Fruit fly (Drosophila melanogaster): ENCODE measurements around the gene Ir85a.

The Ir85a gene

DNA sequence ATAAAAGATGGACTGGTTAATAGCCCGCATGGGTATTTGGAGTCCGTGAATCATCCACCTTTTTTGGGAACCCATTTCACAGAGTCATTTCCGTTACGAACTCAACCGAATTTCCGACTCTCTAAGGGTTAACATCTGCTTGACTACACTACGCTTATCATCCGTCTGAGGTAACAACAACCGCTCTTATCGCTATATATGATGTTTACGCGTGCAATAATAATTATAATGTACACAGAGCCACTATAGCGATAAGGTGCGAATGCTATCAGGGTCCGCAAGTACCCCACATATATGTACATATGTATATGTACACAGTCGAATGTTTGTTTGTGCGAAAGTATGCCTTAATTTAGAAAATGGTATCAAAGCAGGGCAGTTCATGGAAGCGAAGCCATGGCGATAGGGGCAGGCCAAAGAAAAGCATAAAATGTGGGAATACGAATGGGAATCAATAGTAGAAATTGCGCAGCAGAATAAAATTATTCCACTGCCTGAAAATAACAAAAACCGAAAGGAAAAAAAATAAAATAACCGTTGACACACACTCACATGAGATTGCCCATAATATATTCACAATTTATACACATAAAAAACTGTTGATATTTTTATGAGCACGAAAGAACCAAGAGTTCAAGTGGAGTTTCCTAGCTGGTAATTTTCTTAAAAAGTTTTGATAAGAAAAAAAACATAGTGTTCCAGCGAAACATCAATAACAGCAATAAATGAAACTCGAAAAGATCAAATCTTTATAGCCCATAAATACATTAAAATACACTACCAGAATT lies 16.1 kb downstream of the Ir85a start:
- TF ChIP-seq dl (GFP tag; optimal IDR thresholded peaks at IDR 0.05; ENCODE audit: insufficient read depth in 1 of 2, partially characterized antibody in 2 of 2) (peak in 1 of 2 experiments; percentile 38), tai (GFP tag; optimal IDR thresholded peaks at IDR 0.05) (no peak), h (GFP tag; optimal IDR thresholded peaks at IDR 0.05) (peak; percentile 92), usp (GFP tag; optimal IDR thresholded peaks at IDR 0.05) (no peak), psq (GFP tag; optimal IDR thresholded peaks at IDR 0.05) (peak; percentile 69), br (GFP tag; optimal IDR thresholded peaks at IDR 0.05) (peak; percentile 85), Dif (GFP tag; optimal IDR thresholded peaks at IDR 0.05; ENCODE audit: partially characterized antibody) (no peak), lola (GFP tag; optimal IDR thresholded peaks at IDR 0.05) (no peak), Hnf4 (GFP tag; optimal IDR thresholded peaks at IDR 0.05) (peak; percentile 92), Sp1 (GFP tag; optimal IDR thresholded peaks at IDR 0.05) (peak; percentile 65), Dfd (GFP tag; optimal IDR thresholded peaks at IDR 0.05) (no peak), brk (GFP tag; optimal IDR thresholded peaks at IDR 0.05) (peak; percentile 90), Rel (GFP tag; optimal IDR thresholded peaks at IDR 0.05) (no peak), Rel (tag; optimal IDR thresholded peaks at IDR 0.05) (peak; percentile 75), fru (GFP tag; optimal IDR thresholded peaks at IDR 0.05) (no peak), sage (GFP tag; optimal IDR thresholded peaks at IDR 0.05) (peak; percentile 73), CG32264 (GFP tag; optimal IDR thresholded peaks at IDR 0.05) (peak; percentile 49), sv (GFP tag; optimal IDR thresholded peaks at IDR 0.05) (no peak), HLH106 (tag; optimal IDR thresholded peaks at IDR 0.05) (peak; percentile 32), pan (optimal IDR thresholded peaks at IDR 0.05) (no peak), rgr (GFP tag; optimal IDR thresholded peaks at IDR 0.05) (peak; percentile 89), Mio (GFP tag; optimal IDR thresholded peaks at IDR 0.05) (peak; percentile 25), dmrt93B (GFP tag; optimal IDR thresholded peaks at IDR 0.05) (no peak), Abd-B (GFP tag; optimal IDR thresholded peaks at IDR 0.05) (no peak), woc (GFP tag; optimal IDR thresholded peaks at IDR 0.05) (no peak), GATAd (GFP tag; optimal IDR thresholded peaks at IDR 0.05) (no peak), dsf (GFP tag; optimal IDR thresholded peaks at IDR 0.05; ENCODE audit: borderline replicate concordance) (peak; percentile 61), Hr78 (GFP tag; optimal IDR thresholded peaks at IDR 0.05) (no peak), OdsH (GFP tag; optimal IDR thresholded peaks at IDR 0.05) (peak; percentile 82), CrebA (GFP tag; optimal IDR thresholded peaks at IDR 0.05; ENCODE audit: borderline replicate concordance) (no peak), Vsx2 (GFP tag; optimal IDR thresholded peaks at IDR 0.05; ENCODE audit: partially characterized antibody) (no peak), Myc (optimal IDR thresholded peaks at IDR 0.05) (no peak), Jra (GFP tag; optimal IDR thresholded peaks at IDR 0.05) (peak; percentile 88), jim (GFP tag; optimal IDR thresholded peaks at IDR 0.05) (no peak), foxo (GFP tag; optimal IDR thresholded peaks at IDR 0.05) (peak in 1 of 2 experiments; percentile 68), N (GFP tag; optimal IDR thresholded peaks at IDR 0.05) (no peak), ey (GFP tag; optimal IDR thresholded peaks at IDR 0.05) (peak; percentile 42), CG9705 (GFP tag; optimal IDR thresholded peaks at IDR 0.05) (no peak), Hr83 (GFP tag; optimal IDR thresholded peaks at IDR 0.05; ENCODE audit: poor library complexity, severe bottlenecking) (peak; percentile 99)

dm6 chr3R:8811323-8811936 lies 16.9 kb downstream of the Ir85a start:
- TF ChIP-seq tai (GFP tag; optimal IDR thresholded peaks at IDR 0.05) (peak; percentile 95), foxo (GFP tag; optimal IDR thresholded peaks at IDR 0.05) (peak; percentile 95 to 99), dsf (GFP tag; optimal IDR thresholded peaks at IDR 0.05; ENCODE audit: borderline replicate concordance) (peak; percentile 86), pan (optimal IDR thresholded peaks at IDR 0.05) (peak; percentile 82), CG9705 (GFP tag; optimal IDR thresholded peaks at IDR 0.05) (peak; percentile 89), brk (GFP tag; optimal IDR thresholded peaks at IDR 0.05) (peak; percentile 97), Jra (GFP tag; optimal IDR thresholded peaks at IDR 0.05) (peak; percentile 95), Mio (GFP tag; optimal IDR thresholded peaks at IDR 0.05) (peak; percentile 88), N (GFP tag; optimal IDR thresholded peaks at IDR 0.05) (no peak), ey (GFP tag; optimal IDR thresholded peaks at IDR 0.05) (peak; percentile 99), lola (GFP tag; optimal IDR thresholded peaks at IDR 0.05) (no peak), Rel (GFP tag; optimal IDR thresholded peaks at IDR 0.05) (peak; percentile 97), Rel (tag; optimal IDR thresholded peaks at IDR 0.05) (peak; percentile 91), dl (GFP tag; optimal IDR thresholded peaks at IDR 0.05; ENCODE audit: insufficient read depth in 1 of 2, partially characterized antibody in 2 of 2) (peak in 1 of 2 experiments; percentile 17), HLH106 (tag; optimal IDR thresholded peaks at IDR 0.05) (peak; percentile 98), dmrt93B (GFP tag; optimal IDR thresholded peaks at IDR 0.05) (peak; percentile 97), Dif (GFP tag; optimal IDR thresholded peaks at IDR 0.05; ENCODE audit: partially characterized antibody) (peak; percentile 76), woc (GFP tag; optimal IDR thresholded peaks at IDR 0.05) (peak; percentile 99), Hr83 (GFP tag; optimal IDR thresholded peaks at IDR 0.05; ENCODE audit: poor library complexity, severe bottlenecking) (peak; percentile 59), br (GFP tag; optimal IDR thresholded peaks at IDR 0.05) (peak; percentile 99), OdsH (GFP tag; optimal IDR thresholded peaks at IDR 0.05) (peak; percentile 99), psq (GFP tag; optimal IDR thresholded peaks at IDR 0.05) (peak; percentile 97), fru (GFP tag; optimal IDR thresholded peaks at IDR 0.05) (peak; percentile 99), rgr (GFP tag; optimal IDR thresholded peaks at IDR 0.05) (peak; percentile 99), CG32264 (GFP tag; optimal IDR thresholded peaks at IDR 0.05) (peak; percentile 98), h (GFP tag; optimal IDR thresholded peaks at IDR 0.05) (peak; percentile 99), usp (GFP tag; optimal IDR thresholded peaks at IDR 0.05) (no peak), CrebA (GFP tag; optimal IDR thresholded peaks at IDR 0.05; ENCODE audit: borderline replicate concordance) (no peak), sv (GFP tag; optimal IDR thresholded peaks at IDR 0.05) (peak; percentile 99), Sp1 (GFP tag; optimal IDR thresholded peaks at IDR 0.05) (peak; percentile 98), jim (GFP tag; optimal IDR thresholded peaks at IDR 0.05) (no peak), sage (GFP tag; optimal IDR thresholded peaks at IDR 0.05) (peak; percentile 97), Myc (optimal IDR thresholded peaks at IDR 0.05) (no peak), Hnf4 (GFP tag; optimal IDR thresholded peaks at IDR 0.05) (peak; percentile 99), GATAd (GFP tag; optimal IDR thresholded peaks at IDR 0.05) (no peak)

Data from whole organism, wandering third instar larva.